Worm (Caenorhabditis elegans): ENCODE measurements around the gene ZK822.10.
A peak's percentile ranks its signal among the peaks of the same experiment; 100 is the strongest.

Gene ZK822.10

DNA sequence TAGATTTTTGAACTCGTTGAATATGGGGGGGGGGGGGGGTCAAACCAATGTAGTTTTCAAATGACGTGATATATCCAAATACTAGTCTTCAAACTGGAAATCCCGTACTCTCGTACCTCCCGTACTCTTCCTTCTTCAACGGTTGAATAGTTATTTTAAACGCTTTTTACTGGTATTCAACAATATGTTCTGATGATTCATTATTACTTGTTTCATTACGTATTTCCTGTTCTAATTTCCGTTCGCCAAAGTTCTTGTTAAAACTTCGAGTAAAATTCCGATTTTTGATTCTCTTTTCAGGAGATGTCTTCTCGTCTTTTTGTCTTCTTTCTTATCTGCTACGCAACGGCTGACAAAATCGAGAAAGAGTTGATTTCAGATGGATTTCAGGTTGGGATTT is 13.6 kb downstream of the ZK822.10 start, which contains the start of gene nhx-9:
nhx-9 (plus strand) TSS at position 301 of the 400 bp plus-strand sequence.
- no peak for TF ChIP-seq unc-39 (tag; optimal IDR thresholded peaks at IDR 0.05)
- TF ChIP-seq pha-4 (tag; optimal IDR thresholded peaks at IDR 0.05), result no peak
- no peak for TF ChIP-seq nfya-1 (tag; optimal IDR thresholded peaks at IDR 0.05; ENCODE audit: insufficient read depth)
- no peak for TF ChIP-seq ZK546.5 (tag; optimal IDR thresholded peaks at IDR 0.05)

DNA sequence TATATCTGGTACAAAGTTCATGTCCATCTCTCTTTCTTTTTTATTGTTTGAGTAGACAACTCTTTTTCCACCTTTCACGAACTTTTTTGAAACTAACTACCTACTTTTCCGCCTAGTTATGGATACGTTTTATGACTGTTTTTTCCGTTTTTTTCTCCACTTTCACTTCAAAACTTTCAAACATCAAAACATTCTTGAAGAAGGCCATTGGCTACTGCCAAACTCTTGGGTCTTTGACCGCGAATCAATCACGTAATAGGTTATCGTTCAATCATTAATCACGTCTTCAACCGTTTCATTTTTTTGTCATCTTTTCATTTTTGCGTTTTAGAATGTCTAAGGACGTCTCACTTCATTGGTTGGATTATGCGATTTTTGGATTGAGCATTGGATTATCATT is 20.1 kb downstream of the ZK822.10 start, which contains the start of gene slc-5A12:
slc-5A12 (plus strand) TSS at position 333 of the 400 bp plus-strand sequence.
- TF ChIP-seq ceh-82 (tag; optimal IDR thresholded peaks at IDR 0.05) (no peak), fkh-2 (tag; optimal IDR thresholded peaks at IDR 0.05) (no peak), pqm-1 (tag; optimal IDR thresholded peaks at IDR 0.05) (no peak), aly-2 (tag; optimal IDR thresholded peaks at IDR 0.05) (no peak), nfya-1 (tag; optimal IDR thresholded peaks at IDR 0.05; ENCODE audit: insufficient read depth) (no peak), zag-1 (tag; optimal IDR thresholded peaks at IDR 0.05) (no peak), elt-1 (tag; optimal IDR thresholded peaks at IDR 0.05) (no peak), fkh-10 (GFP tag; optimal IDR thresholded peaks at IDR 0.05) (no peak), skn-1 (tag; optimal IDR thresholded peaks at IDR 0.05) (no peak), nhr-11 (tag; optimal IDR thresholded peaks at IDR 0.05) (no peak), nhr-23 (tag; optimal IDR thresholded peaks at IDR 0.05) (no peak), eor-1 (tag; optimal IDR thresholded peaks at IDR 0.05) (no peak), mml-1 (tag; optimal IDR thresholded peaks at IDR 0.05) (no peak)

DNA sequence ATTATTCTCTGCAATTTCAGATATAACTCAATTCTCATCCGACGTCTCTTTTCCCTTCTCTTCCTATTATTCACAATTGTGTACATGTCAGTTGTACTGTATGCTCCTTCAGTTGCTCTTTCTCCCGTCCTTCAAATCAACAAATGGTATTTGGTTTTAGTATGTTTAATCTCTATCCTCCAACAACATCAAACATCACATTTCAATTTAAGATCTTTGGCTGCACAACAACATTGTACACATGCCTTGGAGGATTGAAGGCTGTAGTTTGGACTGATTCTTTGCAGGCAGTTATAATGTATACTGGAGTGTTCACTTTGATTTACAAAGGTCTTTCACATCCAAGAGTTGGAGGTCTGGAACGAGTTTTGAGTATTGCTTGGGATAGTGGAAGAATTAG is 21.6 kb downstream of the ZK822.10 start:
- TF ChIP-seq nhr-28 (tag; optimal IDR thresholded peaks at IDR 0.05) (no peak), nhr-43 (tag; optimal IDR thresholded peaks at IDR 0.05; ENCODE audit: poor library complexity, severe bottlenecking) (peak; percentile 44)

DNA sequence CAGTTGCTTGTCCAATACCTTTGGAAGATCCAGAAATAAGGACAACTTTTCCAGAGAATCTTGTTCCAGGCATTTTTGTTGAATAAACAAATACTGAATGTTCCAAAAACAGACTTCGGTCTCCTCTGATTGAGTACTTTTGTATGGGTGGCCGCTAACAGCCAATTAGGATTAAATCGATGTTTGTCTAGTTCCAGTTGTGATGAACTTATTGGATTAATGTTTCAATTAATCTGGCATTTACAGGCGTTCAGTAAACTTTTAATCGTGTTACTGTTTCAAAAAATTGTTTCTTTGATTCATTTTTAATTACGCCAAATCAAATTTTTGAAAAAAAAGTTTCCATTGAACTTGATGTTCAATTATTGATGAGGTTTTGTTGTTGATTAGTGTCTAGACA is 25.4 kb downstream of the ZK822.10 start, which contains the start of gene ZK829.1:
ZK829.1 (minus strand) TSS at position 101 of the 400 bp plus-strand sequence.
- TF ChIP-seq elt-1 (tag; optimal IDR thresholded peaks at IDR 0.05) (no peak), ama-1 (optimal IDR thresholded peaks at IDR 0.05) (no peak), egl-5 (tag; optimal IDR thresholded peaks at IDR 0.05) (no peak), ztf-4 (tag; optimal IDR thresholded peaks at IDR 0.05) (no peak), fkh-2 (tag; optimal IDR thresholded peaks at IDR 0.05) (no peak), nhr-43 (tag; optimal IDR thresholded peaks at IDR 0.05; ENCODE audit: poor library complexity, severe bottlenecking) (no peak), skn-1 (tag; optimal IDR thresholded peaks at IDR 0.05) (no peak), daf-12 (tag; optimal IDR thresholded peaks at IDR 0.05) (no peak), mml-1 (tag; optimal IDR thresholded peaks at IDR 0.05) (no peak), nhr-67 (tag; optimal IDR thresholded peaks at IDR 0.05) (no peak)

DNA sequence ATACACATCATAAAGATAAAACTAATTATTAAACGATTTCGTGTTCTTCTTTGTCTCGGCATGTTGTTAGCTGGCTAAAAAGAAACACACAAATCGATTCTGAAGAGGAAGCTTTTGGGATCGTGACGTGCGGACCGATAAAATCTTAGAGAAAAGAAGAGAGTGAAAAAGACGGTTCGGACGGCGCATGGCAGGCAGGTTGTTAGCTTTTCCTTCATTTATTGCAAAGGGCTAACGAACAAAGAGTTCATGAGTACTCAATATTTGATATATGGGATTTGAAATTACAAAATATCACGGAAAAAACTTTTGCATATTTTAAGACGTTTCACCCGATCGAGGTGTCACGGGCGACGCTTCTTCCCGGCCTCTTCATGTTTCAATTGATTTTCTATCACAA is 28.7 kb downstream of the ZK822.10 start, which contains the start of gene ZK829.3:
ZK829.3 (minus strand) TSS at position 101 of the 400 bp plus-strand sequence.
- TF ChIP-seq elt-1 (tag; optimal IDR thresholded peaks at IDR 0.05) (no peak), lin-39 (tag; optimal IDR thresholded peaks at IDR 0.05) (no peak), ceh-28 (tag; optimal IDR thresholded peaks at IDR 0.05) (no peak), nhr-28 (tag; optimal IDR thresholded peaks at IDR 0.05) (no peak), nhr-67 (tag; optimal IDR thresholded peaks at IDR 0.05) (no peak), ceh-82 (tag; optimal IDR thresholded peaks at IDR 0.05) (no peak), nhr-23 (tag; optimal IDR thresholded peaks at IDR 0.05) (no peak), aly-2 (tag; optimal IDR thresholded peaks at IDR 0.05) (no peak), pha-4 (tag; optimal IDR thresholded peaks at IDR 0.05) (no peak), jun-1 (tag; optimal IDR thresholded peaks at IDR 0.05) (no peak), elt-3 (tag; optimal IDR thresholded peaks at IDR 0.05) (no peak), ZK546.5 (tag; optimal IDR thresholded peaks at IDR 0.05) (no peak), ceh-16 (tag; optimal IDR thresholded peaks at IDR 0.05) (no peak), nhr-76 (tag; optimal IDR thresholded peaks at IDR 0.05) (no peak), skn-1 (tag; optimal IDR thresholded peaks at IDR 0.05) (no peak), tbx-2 (tag; optimal IDR thresholded peaks at IDR 0.05) (no peak), nhr-25 (tag; optimal IDR thresholded peaks at IDR 0.05) (no peak), eor-1 (tag; optimal IDR thresholded peaks at IDR 0.05) (no peak), ztf-4 (tag; optimal IDR thresholded peaks at IDR 0.05) (no peak), nfya-1 (tag; optimal IDR thresholded peaks at IDR 0.05; ENCODE audit: insufficient read depth) (no peak)

DNA sequence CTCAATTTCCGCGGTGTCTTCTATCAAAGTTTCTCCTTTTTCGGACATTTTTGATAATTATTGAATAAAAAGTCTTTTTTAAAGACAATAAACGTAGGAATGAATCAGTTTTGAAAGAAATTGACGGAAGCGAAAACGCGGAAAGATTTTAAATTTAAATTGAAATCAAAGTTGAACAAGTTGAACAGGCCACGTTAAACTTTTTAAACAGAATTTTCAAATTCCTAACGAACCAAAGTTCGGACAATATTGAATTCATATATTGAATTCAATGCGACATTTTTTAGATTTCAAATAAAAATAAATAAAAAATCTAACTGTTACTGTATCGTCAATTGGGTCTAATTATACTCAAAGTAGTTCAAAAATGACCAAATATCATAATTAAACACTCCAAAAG is 32.8 kb downstream of the ZK822.10 start, which contains the start of gene hdl-1:
hdl-1 (minus strand) TSS at position 101 of the 400 bp plus-strand sequence.
- no peak for TF ChIP-seq mdl-1 (tag; optimal IDR thresholded peaks at IDR 0.05)
- TF ChIP-seq ceh-9 (tag; optimal IDR thresholded peaks at IDR 0.05), result no peak
- TF ChIP-seq nhr-12 (tag; optimal IDR thresholded peaks at IDR 0.05), result no peak
- no peak for TF ChIP-seq nfya-1 (tag; optimal IDR thresholded peaks at IDR 0.05; ENCODE audit: insufficient read depth)
- no peak for TF ChIP-seq lsy-12 (tag; optimal IDR thresholded peaks at IDR 0.05)
- no peak for TF ChIP-seq ceh-16 (tag; optimal IDR thresholded peaks at IDR 0.05)
- TF ChIP-seq jun-1 (tag; optimal IDR thresholded peaks at IDR 0.05), result no peak
- TF ChIP-seq egl-5 (tag; optimal IDR thresholded peaks at IDR 0.05), result no peak
- no peak for TF ChIP-seq egl-27 (tag; optimal IDR thresholded peaks at IDR 0.05)
- TF ChIP-seq ztf-4 (tag; optimal IDR thresholded peaks at IDR 0.05), result no peak
- no peak for TF ChIP-seq ZK546.5 (tag; optimal IDR thresholded peaks at IDR 0.05)
- no peak for TF ChIP-seq nhr-43 (tag; optimal IDR thresholded peaks at IDR 0.05; ENCODE audit: poor library complexity, severe bottlenecking)
- TF ChIP-seq elt-3 (tag; optimal IDR thresholded peaks at IDR 0.05), result no peak
- TF ChIP-seq lin-39 (tag; optimal IDR thresholded peaks at IDR 0.05), result no peak
- TF ChIP-seq elt-1 (tag; optimal IDR thresholded peaks at IDR 0.05), result no peak
- TF ChIP-seq lin-15B (tag; optimal IDR thresholded peaks at IDR 0.05), result no peak
- TF ChIP-seq mml-1 (tag; optimal IDR thresholded peaks at IDR 0.05), result no peak
